Worm (Caenorhabditis elegans) whole organism, L1 larva: ENCODE data around the gene Y57A10A.29.

Source experiments
- ceh-82 ChIP-seq, 3 experiments: fragments of 150-350 bp in 1 of 3; sonication (generic microtip) in 2 of 3; optimal IDR thresholded peaks; 2 replicates each; lab custom pipeline; 2014 to 2017; ENCODE audit warnings: missing biosample characterization in 3 of 3, missing genetic modification characterization in 3 of 3
- nhr-237 ChIP-seq: fragments of 150-350 bp; optimal IDR thresholded peaks from 2 replicates; lab custom pipeline; 2014; ENCODE audit warnings: missing biosample characterization, missing genetic modification characterization
- nhr-77 ChIP-seq: fragments of 150-350 bp; optimal IDR thresholded peaks from 2 replicates; lab custom pipeline; 2014; ENCODE audit warnings: missing biosample characterization, missing genetic modification characterization
- sox-4 ChIP-seq: sonication (generic microtip); optimal IDR thresholded peaks from 2 replicates; lab custom pipeline; 2016; ENCODE audit warnings: missing genetic modification characterization, missing compliant biosample characterization
- unc-130 ChIP-seq: fragments of 150-350 bp; optimal IDR thresholded peaks from 2 replicates; lab custom pipeline; 2017; ENCODE audit warnings: missing biosample characterization, missing genetic modification characterization, inconsistent platforms
- zag-1 ChIP-seq: fragments of 150-350 bp; optimal IDR thresholded peaks from 2 replicates; lab custom pipeline; 2014; ENCODE audit warnings: missing biosample characterization, missing genetic modification characterization

DNA sequence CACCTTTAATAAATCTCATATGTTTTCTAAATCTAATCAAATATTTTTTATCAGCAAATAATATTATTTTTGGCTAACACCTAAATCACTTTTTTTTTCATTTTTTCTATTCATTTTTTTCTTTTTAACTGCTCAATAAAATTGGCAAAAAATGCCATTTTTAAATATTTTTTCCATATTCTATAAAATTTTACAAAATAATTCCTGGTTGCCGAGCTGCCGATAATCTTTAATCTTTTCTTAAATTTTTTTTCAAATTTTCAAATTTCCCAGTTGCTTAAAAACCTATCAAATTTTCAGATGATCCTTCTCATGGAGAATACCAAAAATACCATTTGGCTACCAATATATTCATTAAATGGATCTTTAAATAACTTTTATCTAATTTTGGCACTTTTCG is 32.2 kb downstream of the Y57A10A.29 start, which contains the start of gene sre-51:
- no peak for TF ChIP-seq zag-1 (tag; lab: Kevin White, UChicago)
- no peak for TF ChIP-seq unc-130 (tag; lab: Kevin White, UChicago)
- no peak for TF ChIP-seq nhr-237
- TF ChIP-seq ceh-82 (tag; optimal IDR thresholded peaks at IDR 0.05; lab: Kevin White, UChicago) = no peak
- TF ChIP-seq nhr-77 = no peak
- TF ChIP-seq sox-4 (tag; lab: Kevin White, UChicago) = no peak
